Fruit fly (Drosophila melanogaster) whole organism, adult: Measurements from ENCODE around the gene CG5790.

Experiments used
- CG11617 ChIP-seq: fragments of 200-800 bp; sonication (Bioruptor generic); optimal IDR thresholded peaks from 2 replicates; lab custom pipeline; 2017; ENCODE audit warnings: mild to moderate bottlenecking, missing biosample characterization, missing genetic modification reagents, missing genetic modification characterization
- bab1 ChIP-seq: fragments of 200-800 bp; sonication (Bioruptor generic); optimal IDR thresholded peaks from 3 replicates; lab custom pipeline; 2019; ENCODE audit warnings: missing biosample characterization, mild to moderate bottlenecking, missing genetic modification characterization, moderate library complexity
- kay ChIP-seq: fragments of 200-800 bp; sonication (Bioruptor generic); peaks from one replicate; lab custom pipeline; 2016; ENCODE audit warnings: missing biosample characterization, missing genetic modification characterization, borderline replicate concordance
- pad ChIP-seq: fragments of 200-800 bp; sonication (Bioruptor generic); optimal IDR thresholded peaks from 3 replicates; lab custom pipeline; 2017; ENCODE audit warnings: missing biosample characterization, missing genetic modification characterization, mild to moderate bottlenecking, moderate library complexity, missing genetic modification reagents

dm6 chr2L:18287171-18287570 lies 7.5 kb upstream of the CG5790 start:
- TF ChIP-seq kay (GFP tag; lab: Kevin White, UChicago) (no peak), CG11617 (GFP tag; lab: Kevin White, UChicago) (no peak), pad (GFP tag; lab: Kevin White, UChicago) (no peak), bab1 (GFP tag; lab: Kevin White, UChicago) (no peak)
